Worm (Caenorhabditis elegans) whole organism, L4 larva: ENCODE measurements around the gene lido-2.
A peak's percentile ranks its signal among the peaks of the same experiment; 100 is the strongest.

Source experiments
- F44E2.7 ChIP-seq: fragments of 200-800 bp; sonication (Bioruptor generic); IDR thresholded peaks from 2 replicates; pipeline ENCODE4 v2.1.2; 2022; ENCODE audit warnings: missing genetic modification characterization, missing compliant biosample characterization
- T26A8.4 ChIP-seq: fragments of 200-800 bp; sonication (Bioruptor generic); IDR thresholded peaks from 2 replicates; pipeline ENCODE4 v1.3.6; 2022; ENCODE audit warnings: missing genetic modification characterization, missing compliant biosample characterization
- Y105C5A.15 ChIP-seq: fragments of 200-800 bp; sonication (Bioruptor generic); IDR thresholded peaks from 2 replicates; pipeline ENCODE4 v1.3.6; 2022; ENCODE audit warnings: missing genetic modification characterization, missing compliant biosample characterization
- ZK337.2 ChIP-seq: fragments of 200-800 bp; sonication (Bioruptor generic); IDR thresholded peaks from 2 replicates; pipeline ENCODE4 v1.3.6; 2022; ENCODE audit warnings: missing genetic modification reagents, missing genetic modification characterization, missing compliant biosample characterization
- ZK546.5 ChIP-seq, 2 experiments: sonication (generic microtip); optimal IDR thresholded peaks; 2 replicates each; lab custom pipeline; 2017; ENCODE audit warnings: missing biosample characterization in 2 of 2, missing genetic modification characterization in 2 of 2
- aly-2 ChIP-seq: sonication (generic microtip); optimal IDR thresholded peaks from 2 replicates; lab custom pipeline; 2018; ENCODE audit warnings: missing biosample characterization, missing genetic modification characterization
- ama-1 ChIP-seq: fragments of 150-350 bp; optimal IDR thresholded peaks from 2 replicates; lab custom pipeline; 2014; ENCODE audit warnings: inconsistent platforms, mixed read lengths
- ceh-20 ChIP-seq: fragments of 200-800 bp; sonication (Bioruptor generic); IDR thresholded peaks from 2 replicates; pipeline ENCODE4 v1.3.6; 2022; ENCODE audit warnings: missing genetic modification reagents, missing genetic modification characterization, missing compliant biosample characterization
- ceh-28 ChIP-seq: fragments of 150-350 bp; optimal IDR thresholded peaks from 2 replicates; lab custom pipeline; 2014; ENCODE audit warnings: missing biosample characterization, missing genetic modification reagents, missing genetic modification characterization
- ceh-32 ChIP-seq: sonication (generic microtip); optimal IDR thresholded peaks from 2 replicates; lab custom pipeline; 2016; ENCODE audit warnings: mild to moderate bottlenecking, missing genetic modification characterization, missing compliant biosample characterization; ENCODE audit not compliant: poor library complexity
- ceh-44 ChIP-seq: fragments of 200-800 bp; sonication (Bioruptor generic); IDR thresholded peaks from 2 replicates; pipeline ENCODE4 v1.3.6; 2022; ENCODE audit warnings: missing genetic modification reagents, missing genetic modification characterization, missing compliant biosample characterization
- ces-1 ChIP-seq: fragments of 150-350 bp; sonication (generic microtip); optimal IDR thresholded peaks from 4 replicates; lab custom pipeline; 2014; ENCODE audit warnings: missing biosample characterization, missing genetic modification reagents, missing genetic modification characterization
- ctbp-1 ChIP-seq: fragments of 200-800 bp; sonication (Bioruptor generic); IDR thresholded peaks from 2 replicates; pipeline ENCODE4 v1.3.6; 2022; ENCODE audit warnings: missing genetic modification reagents, missing genetic modification characterization, missing compliant biosample characterization
- dmd-8 ChIP-seq: fragments of 200-800 bp; sonication (Bioruptor generic); IDR thresholded peaks from 2 replicates; pipeline ENCODE4 v1.3.6; 2022; ENCODE audit warnings: missing genetic modification characterization, missing compliant biosample characterization
- duxl-1 ChIP-seq: sonication (generic microtip); optimal IDR thresholded peaks from 2 replicates; lab custom pipeline; 2016; ENCODE audit warnings: mild to moderate bottlenecking, missing genetic modification characterization, moderate library complexity, missing compliant biosample characterization; ENCODE audit not compliant: poor library complexity
- dve-1 ChIP-seq: sonication (generic microtip); optimal IDR thresholded peaks from 2 replicates; lab custom pipeline; 2017; ENCODE audit warnings: antibody characterized with exemption, mild to moderate bottlenecking, missing genetic modification characterization, missing compliant biosample characterization; ENCODE audit not compliant: insufficient read depth
- egl-27 ChIP-seq: sonication (generic microtip); optimal IDR thresholded peaks from 3 replicates; lab custom pipeline; 2017; ENCODE audit warnings: missing biosample characterization, missing genetic modification reagents, missing genetic modification characterization
- egl-43 ChIP-seq: fragments of 200-800 bp; sonication (Bioruptor generic); IDR thresholded peaks from 2 replicates; pipeline ENCODE4 v1.3.6; 2022; ENCODE audit warnings: missing genetic modification reagents, missing genetic modification characterization, missing compliant biosample characterization
- fkh-10 ChIP-seq: fragments of 150-350 bp; optimal IDR thresholded peaks from 2 replicates; lab custom pipeline; 2014; ENCODE audit warnings: missing biosample characterization, missing genetic modification reagents, missing genetic modification characterization
- hif-1 ChIP-seq, 2 experiments: sonication (generic microtip); optimal IDR thresholded peaks; 2 replicates each; lab custom pipeline; 2016 to 2017; ENCODE audit warnings: missing compliant biosample characterization in 2 of 2, missing genetic modification characterization in 2 of 2, missing genetic modification reagents in 2 of 2, missing genotype in 2 of 2, mild to moderate bottlenecking in 1 of 2
- hlh-11 ChIP-seq: fragments of 200-800 bp; sonication (Bioruptor generic); optimal IDR thresholded peaks from 2 replicates; lab custom pipeline; 2018; ENCODE audit warnings: mild to moderate bottlenecking, missing genetic modification characterization, missing compliant biosample characterization
- hlh-30 ChIP-seq: sonication (generic microtip); optimal IDR thresholded peaks from 2 replicates; lab custom pipeline; 2017; ENCODE audit warnings: antibody characterized with exemption, mild to moderate bottlenecking, missing genetic modification characterization, missing compliant biosample characterization; ENCODE audit not compliant: insufficient read depth
- lim-7 ChIP-seq: fragments of 200-800 bp; sonication (Bioruptor generic); IDR thresholded peaks from 2 replicates; pipeline ENCODE4 v1.3.6; 2022; ENCODE audit warnings: missing genetic modification characterization, missing compliant biosample characterization
- lin-1 ChIP-seq: fragments of 200-800 bp; sonication (Bioruptor generic); IDR thresholded peaks from 2 replicates; pipeline ENCODE4 v1.3.6; 2022; ENCODE audit warnings: missing genetic modification reagents, missing genetic modification characterization, missing compliant biosample characterization
- lin-29 ChIP-seq: fragments of 200-800 bp; sonication (Bioruptor generic); IDR thresholded peaks from 2 replicates; pipeline ENCODE4 v1.3.6; 2022; ENCODE audit warnings: missing genetic modification reagents, missing genetic modification characterization, missing compliant biosample characterization
- lin-39 ChIP-seq: fragments of 150-350 bp; optimal IDR thresholded peaks from 2 replicates; lab custom pipeline; 2014; ENCODE audit warnings: missing biosample characterization, missing genetic modification reagents, missing genetic modification characterization
- lir-3 ChIP-seq: sonication (generic microtip); optimal IDR thresholded peaks from 2 replicates; lab custom pipeline; 2016; ENCODE audit warnings: mild to moderate bottlenecking, missing genetic modification characterization, missing compliant biosample characterization
- madf-9 ChIP-seq: fragments of 200-800 bp; sonication (Bioruptor generic); conservative IDR thresholded peaks from 2 replicates; pipeline ENCODE4 v1.3.6; 2022; ENCODE audit warnings: missing genetic modification reagents, missing genetic modification characterization, missing compliant biosample characterization
- mep-1 ChIP-seq: fragments of 150-350 bp; sonication (generic microtip); optimal IDR thresholded peaks from 3 replicates; lab custom pipeline; 2014; ENCODE audit warnings: missing biosample characterization, missing genetic modification characterization
- mes-2 ChIP-seq: sonication (generic microtip); optimal IDR thresholded peaks from 2 replicates; lab custom pipeline; 2016; ENCODE audit warnings: missing genotype, mild to moderate bottlenecking, missing genetic modification characterization, missing compliant biosample characterization; ENCODE audit not compliant: poor library complexity, severe bottlenecking
- mxl-2 ChIP-seq: fragments of 200-800 bp; sonication (Bioruptor generic); conservative IDR thresholded peaks from 2 replicates; pipeline ENCODE4 v1.3.6; 2022; ENCODE audit warnings: missing genetic modification reagents, missing genetic modification characterization, missing compliant biosample characterization
- nhr-111 ChIP-seq: fragments of 200-800 bp; sonication (Bioruptor generic); optimal IDR thresholded peaks from 2 replicates; lab custom pipeline; 2018; ENCODE audit warnings: mild to moderate bottlenecking, missing genetic modification characterization, missing compliant biosample characterization
- nhr-237 ChIP-seq: sonication (generic microtip); optimal IDR thresholded peaks from 2 replicates; lab custom pipeline; 2017; ENCODE audit warnings: missing biosample characterization, missing genetic modification characterization
- nhr-25 ChIP-seq: sonication (generic microtip); optimal IDR thresholded peaks from 2 replicates; lab custom pipeline; 2017; ENCODE audit warnings: missing genetic modification characterization, mild to moderate bottlenecking, missing compliant biosample characterization, antibody characterized with exemption, moderate library complexity, borderline replicate concordance; ENCODE audit not compliant: insufficient read depth
- nhr-41 ChIP-seq: fragments of 200-800 bp; sonication (Bioruptor generic); IDR thresholded peaks from 2 replicates; pipeline ENCODE4 v1.3.6; 2022; ENCODE audit warnings: missing genetic modification reagents, missing genetic modification characterization, missing compliant biosample characterization
- nhr-48 ChIP-seq: sonication (generic microtip); optimal IDR thresholded peaks from 2 replicates; lab custom pipeline; 2016; ENCODE audit warnings: mild to moderate bottlenecking, missing genetic modification characterization, missing compliant biosample characterization
- nhr-77 ChIP-seq: fragments of 150-350 bp; optimal IDR thresholded peaks from 2 replicates; lab custom pipeline; 2014; ENCODE audit warnings: missing biosample characterization, missing genetic modification characterization
- php-3 ChIP-seq: fragments of 200-800 bp; sonication (Bioruptor generic); IDR thresholded peaks from 2 replicates; pipeline ENCODE4 v1.3.6; 2022; ENCODE audit warnings: missing genetic modification reagents, missing genetic modification characterization, missing compliant biosample characterization
- pqm-1 ChIP-seq: sonication (generic microtip); optimal IDR thresholded peaks from 2 replicates; lab custom pipeline; 2017; ENCODE audit warnings: missing biosample characterization, missing genetic modification characterization
- rbr-2 ChIP-seq: sonication (generic microtip); optimal IDR thresholded peaks from 2 replicates; lab custom pipeline; 2016; ENCODE audit warnings: missing genotype, missing genetic modification characterization, missing compliant biosample characterization
- saeg-2 ChIP-seq: fragments of 200-800 bp; sonication (Bioruptor generic); IDR thresholded peaks from 2 replicates; pipeline ENCODE4 v1.3.6; 2022; ENCODE audit warnings: missing genetic modification reagents, missing genetic modification characterization, missing compliant biosample characterization
- set-16 ChIP-seq: fragments of 200-800 bp; sonication (Bioruptor generic); IDR thresholded peaks from 2 replicates; pipeline ENCODE4 v1.3.6; 2022; ENCODE audit warnings: missing genetic modification reagents, missing genetic modification characterization, missing compliant biosample characterization
- snpc-1.2 ChIP-seq: fragments of 200-800 bp; sonication (Bioruptor generic); IDR thresholded peaks from 2 replicates; pipeline ENCODE4 v1.3.6; 2022; ENCODE audit warnings: missing genetic modification reagents, missing genetic modification characterization, missing compliant biosample characterization
- spr-1 ChIP-seq: sonication (generic microtip); optimal IDR thresholded peaks from 2 replicates; lab custom pipeline; 2016; ENCODE audit warnings: mild to moderate bottlenecking, missing genetic modification characterization, missing compliant biosample characterization
- spr-3 ChIP-seq: fragments of 200-800 bp; sonication (Bioruptor generic); optimal IDR thresholded peaks from 2 replicates; lab custom pipeline; 2018; ENCODE audit warnings: mild to moderate bottlenecking, missing genetic modification characterization, missing compliant biosample characterization
- unc-62 ChIP-seq, 3 experiments: fragments of 150-350 bp in 1 of 3; sonication (generic microtip); optimal IDR thresholded peaks in 2 of 3; peaks in 1 of 3; 1 replicate in 1 of 3; 2 replicates in 2 of 3; lab custom pipeline; 2014 to 2017; ENCODE audit warnings: missing biosample characterization in 3 of 3, missing genetic modification characterization in 3 of 3, missing genetic modification reagents in 3 of 3, missing genotype in 1 of 3
- zag-1 ChIP-seq: fragments of 150-350 bp; optimal IDR thresholded peaks from 2 replicates; lab custom pipeline; 2014; ENCODE audit warnings: missing biosample characterization, missing genetic modification characterization
- zfp-2 ChIP-seq: sonication (generic microtip); optimal IDR thresholded peaks from 2 replicates; lab custom pipeline; 2016; ENCODE audit warnings: mild to moderate bottlenecking, missing genetic modification characterization, missing compliant biosample characterization
- zip-11 ChIP-seq: fragments of 200-800 bp; sonication (Bioruptor generic); IDR thresholded peaks from 2 replicates; pipeline ENCODE4 v1.3.6; 2022; ENCODE audit warnings: missing genetic modification characterization, missing compliant biosample characterization
- zip-2 ChIP-seq: fragments of 150-350 bp; optimal IDR thresholded peaks from 2 replicates; lab custom pipeline; 2014; ENCODE audit warnings: missing biosample characterization, missing genetic modification characterization

lido-2 gene

ce11 chrX:17139204-17139780 is 38.7 kb upstream of the lido-2 start (continued):
- TF ChIP-seq lim-7 (GFP tag; lab: Robert Waterston, UW) (no peak), mes-2 (tag; lab: Kevin White, UChicago) (no peak), dve-1 (tag; lab: Kevin White, UChicago) (peak; percentile 73), egl-43 (GFP tag; lab: Robert Waterston, UW) (no peak), pqm-1 (tag; lab: Kevin White, UChicago) (peak; percentile 60), lin-29 (GFP tag; lab: Robert Waterston, UW) (no peak), ceh-44 (GFP tag; lab: Robert Waterston, UW) (no peak), mxl-2 (GFP tag; lab: Robert Waterston, UW) (no peak), ceh-28 (no peak), madf-9 (GFP tag; lab: Robert Waterston, UW) (no peak), ctbp-1 (GFP tag; lab: Robert Waterston, UW) (no peak), spr-1 (no peak), unc-62 (GFP tag; optimal IDR thresholded peaks at IDR 0.05 in 1 of 2; lab: Kevin White, UChicago) (no peak), unc-62 (tag; optimal IDR thresholded peaks at IDR 0.05; lab: Kevin White, UChicago) (no peak), hif-1 (tag; optimal IDR thresholded peaks at IDR 0.05; lab: Kevin White, UChicago) (no peak), zip-2 (tag; lab: Kevin White, UChicago) (no peak), zip-11 (no peak), set-16 (GFP tag; lab: Robert Waterston, UW) (no peak), T26A8.4 (GFP tag; lab: Robert Waterston, UW) (no peak), nhr-111 (no peak), aly-2 (tag; lab: Kevin White, UChicago) (no peak), ZK337.2 (GFP tag; lab: Robert Waterston, UW) (no peak), ces-1 (no peak), Y105C5A.15 (no peak), php-3 (GFP tag; lab: Robert Waterston, UW) (no peak), hlh-11 (tag; lab: Kevin White, UChicago) (peak; percentile 80), fkh-10 (GFP tag; lab: Kevin White, UChicago) (no peak), ZK546.5 (tag; optimal IDR thresholded peaks at IDR 0.05; lab: Kevin White, UChicago) (no peak), nhr-237 (tag; lab: Kevin White, UChicago) (no peak), lin-39 (tag; lab: Kevin White, UChicago) (no peak), lin-1 (GFP tag; lab: Robert Waterston, UW) (no peak), saeg-2 (no peak), nhr-77 (tag; lab: Kevin White, UChicago) (no peak), F44E2.7 (GFP tag; lab: Robert Waterston, UW) (no peak), nhr-25 (no peak), mep-1 (tag; lab: Kevin White, UChicago) (no peak), dmd-8 (GFP tag; lab: Robert Waterston, UW) (no peak), ama-1 (no peak), lir-3 (tag; lab: Kevin White, UChicago) (no peak), hlh-30 (tag; lab: Kevin White, UChicago) (peak; percentile 71), ceh-20 (GFP tag; lab: Robert Waterston, UW) (no peak), nhr-48 (tag; lab: Kevin White, UChicago) (peak; percentile 38), duxl-1 (tag; lab: Kevin White, UChicago) (peak; percentile 9), egl-27 (tag; lab: Kevin White, UChicago) (no peak), snpc-1.2 (GFP tag; lab: Robert Waterston, UW) (no peak), zag-1 (tag; lab: Kevin White, UChicago) (no peak), rbr-2 (no peak), ceh-32 (no peak), zfp-2 (no peak), spr-3 (no peak), nhr-41 (GFP tag; lab: Robert Waterston, UW) (no peak)
